Worm (Caenorhabditis elegans) whole organism, late embryonic: ENCODE measurements around the gene bed-2.

ENCODE experiments used
- C08G9.2 ChIP-seq: sonication (generic microtip); optimal IDR thresholded peaks from 2 replicates; lab custom pipeline; 2016; ENCODE audit warnings: mild to moderate bottlenecking, missing genetic modification characterization, moderate library complexity, missing compliant biosample characterization
- C38D4.7 ChIP-seq: fragments of 200-800 bp; sonication (Bioruptor generic); optimal IDR thresholded peaks from 2 replicates; lab custom pipeline; 2018; ENCODE audit warnings: mild to moderate bottlenecking, missing genetic modification characterization, moderate library complexity, missing compliant biosample characterization
- F13H6.1 ChIP-seq: sonication (generic microtip); optimal IDR thresholded peaks from 2 replicates; lab custom pipeline; 2016; ENCODE audit warnings: missing genetic modification characterization, missing compliant biosample characterization
- K02D7.2 ChIP-seq: sonication (generic microtip); optimal IDR thresholded peaks from 2 replicates; lab custom pipeline; 2017; ENCODE audit warnings: mild to moderate bottlenecking, missing genetic modification characterization, missing compliant biosample characterization
- ama-1 ChIP-seq: fragments of 150-350 bp; optimal IDR thresholded peaks from 2 replicates; lab custom pipeline; 2014
- ceh-19 ChIP-seq: fragments of 200-800 bp; sonication (Bioruptor generic); optimal IDR thresholded peaks from 2 replicates; lab custom pipeline; 2018; ENCODE audit warnings: mild to moderate bottlenecking, missing genetic modification characterization, missing compliant biosample characterization
- ceh-2 ChIP-seq: sonication (generic microtip); optimal IDR thresholded peaks from 2 replicates; lab custom pipeline; 2016; ENCODE audit warnings: missing genotype, missing genetic modification characterization, missing compliant biosample characterization
- ceh-30 ChIP-seq: fragments of 150-350 bp; optimal IDR thresholded peaks from 2 replicates; lab custom pipeline; 2014; ENCODE audit warnings: missing biosample characterization, missing genetic modification characterization
- ceh-45 ChIP-seq: fragments of 200-800 bp; sonication (Bioruptor generic); IDR thresholded peaks from 2 replicates; pipeline ENCODE4 v1.3.6; 2022; ENCODE audit warnings: missing genetic modification reagents, missing genetic modification characterization, missing compliant biosample characterization
- dmd-4 ChIP-seq: sonication (generic microtip); optimal IDR thresholded peaks from 2 replicates; lab custom pipeline; 2016; ENCODE audit warnings: borderline replicate concordance, missing genetic modification characterization, missing compliant biosample characterization
- elt-2 ChIP-seq: sonication (generic microtip); optimal IDR thresholded peaks from 2 replicates; lab custom pipeline; 2016; ENCODE audit warnings: missing genetic modification reagents, missing genetic modification characterization, missing compliant biosample characterization
- ets-4 ChIP-seq: sonication (generic microtip); optimal IDR thresholded peaks from 2 replicates; lab custom pipeline; 2016; ENCODE audit warnings: missing genetic modification characterization, missing compliant biosample characterization
- fax-1 ChIP-seq: sonication (generic microtip); optimal IDR thresholded peaks from 2 replicates; lab custom pipeline; 2016; ENCODE audit warnings: missing genotype, missing genetic modification characterization, missing compliant biosample characterization
- fkh-10 ChIP-seq: fragments of 150-350 bp; optimal IDR thresholded peaks from 2 replicates; lab custom pipeline; 2014; ENCODE audit warnings: missing biosample characterization, missing genetic modification reagents, missing genetic modification characterization
- fkh-6 ChIP-seq: sonication (generic microtip); optimal IDR thresholded peaks from 2 replicates; lab custom pipeline; 2016; ENCODE audit warnings: missing genetic modification characterization, missing compliant biosample characterization
- hlh-15 ChIP-seq: sonication (generic microtip); optimal IDR thresholded peaks from 2 replicates; lab custom pipeline; 2016; ENCODE audit warnings: missing genetic modification characterization, missing compliant biosample characterization
- hlh-8 ChIP-seq: sonication (generic microtip); optimal IDR thresholded peaks from 2 replicates; lab custom pipeline; 2016; ENCODE audit warnings: missing genotype, missing genetic modification characterization, missing compliant biosample characterization
- lin-11 ChIP-seq: fragments of 200-800 bp; sonication (Bioruptor generic); optimal IDR thresholded peaks from 2 replicates; lab custom pipeline; 2018; ENCODE audit warnings: mild to moderate bottlenecking, missing genetic modification characterization, missing compliant biosample characterization
- nfya-1 ChIP-seq: sonication (generic microtip); optimal IDR thresholded peaks from 2 replicates; lab custom pipeline; 2017; ENCODE audit warnings: missing genetic modification characterization, mild to moderate bottlenecking, missing compliant biosample characterization, antibody characterized with exemption, moderate library complexity
- nhr-11 ChIP-seq: fragments of 150-350 bp; optimal IDR thresholded peaks from 2 replicates; lab custom pipeline; 2014; ENCODE audit warnings: missing biosample characterization, missing genetic modification characterization
- odd-2 ChIP-seq: sonication (generic microtip); optimal IDR thresholded peaks from 2 replicates; lab custom pipeline; 2017; ENCODE audit warnings: antibody characterized with exemption, mild to moderate bottlenecking, missing genetic modification characterization, missing compliant biosample characterization
- pag-3 ChIP-seq: sonication (generic microtip); optimal IDR thresholded peaks from 2 replicates; lab custom pipeline; 2016; ENCODE audit warnings: missing compliant biosample characterization, missing genetic modification characterization, borderline replicate concordance
- pax-1 ChIP-seq: fragments of 150-350 bp; optimal IDR thresholded peaks from 2 replicates; lab custom pipeline; 2014; ENCODE audit warnings: missing biosample characterization, missing genetic modification characterization
- pha-2 ChIP-seq: sonication (generic microtip); optimal IDR thresholded peaks from 2 replicates; lab custom pipeline; 2017; ENCODE audit warnings: mild to moderate bottlenecking, missing genetic modification characterization, missing compliant biosample characterization
- pha-4 ChIP-seq: fragments of 150-350 bp; optimal IDR thresholded peaks from 2 replicates; lab custom pipeline; 2018; ENCODE audit warnings: missing biosample characterization, missing genetic modification reagents, missing genetic modification characterization
- rnt-1 ChIP-seq: sonication (generic microtip); optimal IDR thresholded peaks from 2 replicates; lab custom pipeline; 2016; ENCODE audit warnings: missing genetic modification characterization, missing compliant biosample characterization
- sdc-2 ChIP-seq: sonication (generic microtip); optimal IDR thresholded peaks from 2 replicates; lab custom pipeline; 2016; ENCODE audit warnings: missing genotype, missing genetic modification characterization, missing compliant biosample characterization
- sox-4 ChIP-seq: sonication (generic microtip); optimal IDR thresholded peaks from 2 replicates; lab custom pipeline; 2017; ENCODE audit warnings: mild to moderate bottlenecking, missing genetic modification characterization, inconsistent platforms, missing compliant biosample characterization
- tbx-7 ChIP-seq: sonication (generic microtip); optimal IDR thresholded peaks from 2 replicates; lab custom pipeline; 2016; ENCODE audit warnings: missing genotype, missing genetic modification characterization, missing compliant biosample characterization
- ttx-3 ChIP-seq: sonication (generic microtip); optimal IDR thresholded peaks from 2 replicates; lab custom pipeline; 2016; ENCODE audit warnings: missing genetic modification reagents, missing genetic modification characterization, missing compliant biosample characterization
- unc-42 ChIP-seq: sonication (generic microtip); optimal IDR thresholded peaks from 2 replicates; lab custom pipeline; 2016; ENCODE audit warnings: missing genotype, missing genetic modification characterization, missing compliant biosample characterization
- ztf-16 ChIP-seq: sonication (generic microtip); optimal IDR thresholded peaks from 2 replicates; lab custom pipeline; 2017; ENCODE audit warnings: missing genetic modification characterization, missing compliant biosample characterization

The bed-2 gene

DNA sequence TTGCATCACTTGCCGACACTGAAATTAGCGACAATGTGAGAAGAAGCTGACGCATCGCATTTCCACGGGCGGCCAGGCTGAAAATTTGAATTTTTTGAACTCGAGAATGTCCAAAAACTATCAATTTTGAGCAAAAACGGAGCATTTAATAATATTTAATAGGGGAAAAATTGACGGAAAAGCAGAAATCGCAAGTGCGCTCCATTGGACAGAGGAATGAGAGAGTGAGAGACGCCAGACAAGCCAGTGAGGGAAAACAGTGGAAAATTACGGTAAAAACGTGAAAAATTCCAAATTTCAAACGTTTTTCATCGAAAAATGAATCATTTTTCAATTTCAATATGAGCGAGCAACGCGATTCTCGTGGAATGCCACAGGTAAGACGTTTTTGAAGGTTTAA is 34.6 kb upstream of the bed-2 start, which contains the start of the genes Y66D12A.21 and spe-6:
Gene Y66D12A.21 (minus strand): TSS at position 90 of the 400 bp plus-strand sequence.
Gene spe-6 (plus strand): TSS at position 276 of the 400 bp plus-strand sequence.
- no peak for TF ChIP-seq pax-1 (tag; lab: Kevin White, UChicago)
- no peak for TF ChIP-seq pha-4 (tag; lab: Kevin White, UChicago)
- TF ChIP-seq hlh-15 (tag; lab: Kevin White, UChicago): no peak
- no peak for TF ChIP-seq ceh-45 (GFP tag; lab: Robert Waterston, UW)
- no peak for TF ChIP-seq nhr-11 (tag; lab: Kevin White, UChicago)
- TF ChIP-seq fkh-6: no peak
- TF ChIP-seq lin-11 (tag; lab: Kevin White, UChicago): no peak
- TF ChIP-seq nfya-1 (tag; lab: Kevin White, UChicago): peak; percentile 33
- TF ChIP-seq, all 69 proteins: peak for 1

DNA sequence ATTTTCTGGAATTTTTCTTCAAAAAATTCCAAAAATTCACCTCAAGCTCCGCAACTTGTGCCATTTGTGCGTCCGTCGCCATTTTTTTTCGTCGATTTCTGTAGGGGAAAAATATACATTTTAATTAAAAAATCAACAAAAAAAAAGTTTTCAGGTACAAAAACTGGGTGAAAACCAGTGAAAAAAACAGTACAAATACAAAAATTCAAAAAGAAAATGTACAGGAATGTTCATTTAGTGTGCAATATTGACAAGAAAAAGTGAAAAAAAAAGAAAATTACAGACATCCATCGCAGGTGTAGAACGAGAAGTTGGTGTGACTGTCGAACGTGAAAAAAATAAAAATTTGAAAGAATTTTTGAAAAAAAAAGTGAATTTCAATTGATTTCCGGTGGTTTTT is 32.1 kb upstream of the bed-2 start, which contains the start of gene tin-10:
Gene tin-10 (minus strand): TSS at position 101 of the 400 bp plus-strand sequence.
- TF ChIP-seq tbx-7 (tag; lab: Kevin White, UChicago): no peak

DNA sequence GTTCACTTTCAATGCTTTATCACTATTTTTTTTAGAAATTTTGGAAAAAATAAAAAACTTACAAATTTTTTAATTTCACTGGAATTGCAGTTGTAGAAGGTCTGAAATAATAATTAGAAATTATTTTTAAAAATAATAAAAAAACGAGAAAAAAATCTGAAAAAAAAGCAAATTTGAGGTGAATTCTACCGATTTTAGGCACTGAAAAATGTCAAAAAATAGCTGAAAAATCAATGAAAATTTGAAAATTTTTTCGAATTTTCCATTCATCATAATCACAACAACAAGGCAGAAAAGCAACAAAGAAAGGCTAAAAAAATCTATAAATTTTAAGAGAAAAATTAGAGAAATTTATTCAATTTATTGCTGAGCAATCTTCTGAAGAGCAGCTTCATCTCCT is 30.0 kb upstream of the bed-2 start, which contains the start of gene nars-2:
Gene nars-2 (minus strand): TSS at position 101 of the 400 bp plus-strand sequence.
- TF ChIP-seq sox-4 (tag; lab: Kevin White, UChicago) (no peak), pha-2 (tag; lab: Kevin White, UChicago) (no peak), ceh-30 (tag; lab: Kevin White, UChicago) (no peak), odd-2 (tag; lab: Kevin White, UChicago) (no peak), dmd-4 (tag; lab: Kevin White, UChicago) (no peak), nfya-1 (tag; lab: Kevin White, UChicago) (no peak), ets-4 (no peak), pha-4 (tag; lab: Kevin White, UChicago) (no peak), hlh-8 (no peak), unc-42 (tag; lab: Kevin White, UChicago) (no peak), ztf-16 (tag; lab: Kevin White, UChicago) (no peak)

DNA sequence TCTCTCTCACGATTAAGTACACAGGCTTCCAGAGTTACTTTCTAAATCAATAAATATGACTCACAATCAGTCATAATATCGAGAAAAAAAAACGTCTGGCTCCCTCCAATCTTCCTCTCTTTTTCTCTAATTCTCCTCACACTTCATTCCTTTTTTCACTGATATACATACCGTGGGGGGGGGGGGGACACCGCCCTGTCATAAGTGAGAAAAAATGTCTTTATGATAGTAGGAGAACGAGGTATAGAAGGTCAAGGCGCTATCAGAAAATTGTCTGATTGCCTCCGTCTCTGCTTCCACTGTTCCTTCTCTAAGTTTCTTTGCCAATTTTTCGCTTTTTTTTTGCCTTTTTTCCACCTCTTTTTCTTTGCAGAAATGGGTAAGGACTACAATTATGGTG is 25.9 kb upstream of the bed-2 start, which contains the start of gene Y66D12A.24:
Gene Y66D12A.24 (plus strand): TSS at position 370 of the 400 bp plus-strand sequence.
- TF ChIP-seq odd-2 (tag; lab: Kevin White, UChicago) (no peak), elt-2 (tag; lab: Kevin White, UChicago) (peak; percentile 43)

DNA sequence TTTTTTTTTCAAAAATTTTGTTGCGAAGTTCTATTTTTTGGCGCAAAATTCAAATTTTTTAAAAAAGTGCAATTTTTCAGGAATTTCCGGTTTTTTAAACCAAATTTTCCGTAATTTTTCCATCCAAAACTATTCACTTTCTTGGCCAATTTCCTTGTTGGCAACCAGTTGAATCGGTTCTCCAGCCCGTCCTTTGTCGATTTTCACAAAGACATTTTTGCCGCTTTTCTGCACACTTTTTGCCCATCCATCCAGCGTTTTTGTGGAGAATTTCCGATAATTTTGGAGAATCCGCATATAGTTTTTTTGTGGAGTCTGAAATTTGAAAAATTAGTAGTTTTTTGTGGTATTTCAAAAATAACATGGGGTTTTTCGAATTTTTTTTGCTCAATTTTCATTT is 21.9 kb upstream of the bed-2 start:
- TF ChIP-seq fax-1 (no peak), ceh-2 (tag; lab: Kevin White, UChicago) (no peak), ttx-3 (tag; lab: Kevin White, UChicago) (no peak), F13H6.1 (tag; lab: Kevin White, UChicago) (no peak), C08G9.2 (no peak), sdc-2 (tag; lab: Kevin White, UChicago) (no peak), pag-3 (no peak), C38D4.7 (GFP tag; lab: Kevin White, UChicago) (no peak), fkh-10 (GFP tag; lab: Kevin White, UChicago) (no peak), K02D7.2 (tag; lab: Kevin White, UChicago) (no peak), ceh-19 (no peak), elt-2 (tag; lab: Kevin White, UChicago) (no peak), tbx-7 (tag; lab: Kevin White, UChicago) (no peak), hlh-8 (no peak), ztf-16 (tag; lab: Kevin White, UChicago) (no peak), rnt-1 (tag; lab: Kevin White, UChicago) (no peak), hlh-15 (tag; lab: Kevin White, UChicago) (no peak)

DNA sequence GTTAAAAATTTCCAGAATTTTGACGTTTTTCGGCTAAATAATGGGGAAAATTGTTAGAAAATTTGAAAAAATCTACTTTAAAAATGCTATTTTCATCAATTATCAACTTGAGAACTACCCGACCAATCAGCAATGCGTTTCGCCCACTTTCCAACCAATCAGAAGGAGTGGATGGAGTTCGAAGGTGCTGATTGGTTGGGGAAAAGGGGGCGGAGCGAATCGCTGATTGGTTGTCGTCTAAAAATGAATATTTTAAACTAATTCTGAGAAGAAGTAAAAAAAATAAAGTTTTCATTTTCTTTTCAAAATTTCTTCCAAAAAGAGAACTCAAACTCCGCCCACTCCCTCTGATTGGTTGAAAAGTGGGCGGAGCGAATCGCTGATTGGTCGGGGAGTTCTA is 19.6 kb upstream of the bed-2 start:
- TF ChIP-seq nfya-1 (tag; lab: Kevin White, UChicago) (peak; percentile 89), ama-1 (lab: Kevin White, UChicago) (no peak)
